Worm (Caenorhabditis elegans): ENCODE data around the gene cutl-4.

The cutl-4 gene

DNA sequence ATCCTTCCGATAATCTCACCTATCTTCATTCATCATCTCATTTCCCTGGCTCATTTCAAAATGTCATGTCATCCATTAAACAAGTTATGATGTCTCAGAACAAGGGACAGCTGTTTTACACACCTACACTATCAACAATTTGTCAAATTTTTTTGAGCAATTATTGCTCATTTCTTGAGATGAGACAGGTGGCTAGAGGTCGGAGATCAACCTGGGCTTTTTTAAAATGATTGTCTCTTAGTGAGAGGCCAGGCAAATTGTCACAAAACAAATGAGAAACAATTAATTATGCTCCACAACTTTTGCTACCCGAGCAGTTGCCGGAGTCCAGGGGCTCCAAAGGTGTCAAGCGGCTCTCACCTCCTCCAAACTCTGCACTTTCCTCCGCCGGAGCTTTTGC is 10.9 kb downstream of the cutl-4 start:
- TF ChIP-seq bed-2 (GFP tag; IDR thresholded peaks at IDR 0.05): no peak
- no peak for TF ChIP-seq dpff-1 (tag; optimal IDR thresholded peaks at IDR 0.05)
- no peak for TF ChIP-seq B0261.1 (tag; optimal IDR thresholded peaks at IDR 0.05)
- no peak for TF ChIP-seq somi-1 (GFP tag; optimal IDR thresholded peaks at IDR 0.05)
- TF ChIP-seq nhr-90 (tag; optimal IDR thresholded peaks at IDR 0.05): no peak
- no peak for TF ChIP-seq K12H6.12 (tag; optimal IDR thresholded peaks at IDR 0.05)
- TF ChIP-seq hmg-20 (GFP tag; IDR thresholded peaks at IDR 0.05): no peak
- no peak for TF ChIP-seq lin-54 (GFP tag; optimal IDR thresholded peaks at IDR 0.05)
- no peak for TF ChIP-seq C06A6.2 (GFP tag; conservative IDR thresholded peaks at IDR 0.05)
- no peak for TF ChIP-seq lin-35 (GFP tag; optimal IDR thresholded peaks at IDR 0.05)
- no peak for TF ChIP-seq F57A8.1 (GFP tag; optimal IDR thresholded peaks at IDR 0.05)
- no peak for TF ChIP-seq lin-40 (tag; optimal IDR thresholded peaks at IDR 0.05)

DNA sequence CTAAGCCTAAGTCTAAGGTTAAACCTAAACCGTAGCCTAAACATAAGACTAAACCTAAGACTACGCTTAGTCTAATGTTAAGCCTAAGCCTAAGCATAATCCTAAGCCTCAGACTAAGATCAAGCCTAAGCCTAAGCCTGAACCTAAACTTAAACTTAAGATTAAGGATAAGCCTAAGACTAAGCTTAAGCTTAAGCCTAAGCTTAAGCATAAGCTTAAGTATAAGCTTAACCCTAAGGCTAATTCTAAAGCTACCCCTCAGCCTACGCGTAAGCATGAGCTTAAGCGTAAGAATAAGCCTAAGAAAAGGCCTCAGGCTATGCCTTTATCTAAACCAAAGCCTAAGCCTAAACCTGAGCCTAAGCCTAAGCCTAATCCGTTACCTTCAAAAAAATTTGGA is 11.4 kb downstream of the cutl-4 start:
- TF ChIP-seq B0336.3 (GFP tag; IDR thresholded peaks at IDR 0.05) (no peak), F55B11.4 (tag; optimal IDR thresholded peaks at IDR 0.05; ENCODE audit: borderline replicate concordance, insufficient read depth) (no peak), Y56A3A.18 (GFP tag; IDR thresholded peaks at IDR 0.05) (no peak), cebp-1 (GFP tag; IDR thresholded peaks at IDR 0.05) (no peak), cebp-1 (tag; optimal IDR thresholded peaks at IDR 0.05) (no peak), F52B5.7 (tag; optimal IDR thresholded peaks at IDR 0.05) (no peak), B0035.1 (tag; optimal IDR thresholded peaks at IDR 0.05) (no peak), egl-18 (GFP tag; IDR thresholded peaks at IDR 0.05) (no peak), snpc-1.1 (tag; optimal IDR thresholded peaks at IDR 0.05; ENCODE audit: insufficient read depth) (no peak), ceh-27 (GFP tag; optimal IDR thresholded peaks at IDR 0.05) (no peak), repo-1 (tag; optimal IDR thresholded peaks at IDR 0.05) (no peak), B0019.2 (GFP tag; conservative IDR thresholded peaks at IDR 0.05) (no peak), egrh-3 (GFP tag; IDR thresholded peaks at IDR 0.05) (no peak), ZK185.1 (tag; optimal IDR thresholded peaks at IDR 0.05; ENCODE audit: poor library complexity, severe bottlenecking) (no peak), lsl-1 (GFP tag; optimal IDR thresholded peaks at IDR 0.05) (no peak), ztf-26 (tag; optimal IDR thresholded peaks at IDR 0.05) (no peak), F23B12.7 (tag; optimal IDR thresholded peaks at IDR 0.05; ENCODE audit: insufficient read depth) (no peak)

DNA sequence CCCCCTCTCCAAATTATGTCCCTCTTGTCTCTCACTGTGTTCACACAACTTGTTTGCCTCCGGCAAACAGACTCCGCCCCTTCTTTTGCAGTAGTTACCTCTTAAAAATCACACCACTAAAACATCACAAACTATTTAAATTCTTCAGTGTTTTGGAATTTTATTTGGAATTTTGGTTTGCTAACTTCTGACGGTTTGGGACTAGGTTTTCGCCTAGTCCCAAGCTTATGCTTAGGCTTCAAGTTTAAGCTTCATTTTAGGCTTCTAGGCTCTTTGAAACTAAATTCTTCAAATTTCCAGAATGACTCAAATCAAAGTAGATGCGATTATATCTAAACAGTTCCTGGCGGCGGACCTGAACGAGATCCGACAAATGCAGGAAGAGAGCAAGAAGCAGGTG is 15.0 kb downstream of the cutl-4 start, which contains the start of gene fat-5:
TSS of gene fat-5 (plus strand) at position 301 of the 400 bp plus-strand sequence.
- TF ChIP-seq ceh-79 (tag; optimal IDR thresholded peaks at IDR 0.05) (no peak), hmg-1.2 (GFP tag; IDR thresholded peaks at IDR 0.05) (no peak), attf-6 (GFP tag; IDR thresholded peaks at IDR 0.05) (no peak), F23B12.7 (tag; optimal IDR thresholded peaks at IDR 0.05; ENCODE audit: insufficient read depth) (no peak), ztf-25 (GFP tag; IDR thresholded peaks at IDR 0.05) (no peak), sea-2 (GFP tag; IDR thresholded peaks at IDR 0.05) (no peak), rec-8 (tag; optimal IDR thresholded peaks at IDR 0.05) (no peak), F22D6.2 (tag; optimal IDR thresholded peaks at IDR 0.05) (no peak), madf-10 (tag; optimal IDR thresholded peaks at IDR 0.05) (no peak), pbrm-1 (GFP tag; IDR thresholded peaks at IDR 0.05) (no peak), F57C9.4 (tag; optimal IDR thresholded peaks at IDR 0.05) (no peak), hsf-1 (GFP tag; IDR thresholded peaks at IDR 0.05) (no peak), B0261.1 (tag; optimal IDR thresholded peaks at IDR 0.05) (no peak), ceh-100 (GFP tag; IDR thresholded peaks at IDR 0.05) (no peak), ZK185.1 (tag; optimal IDR thresholded peaks at IDR 0.05; ENCODE audit: poor library complexity, severe bottlenecking) (no peak), rpc-1 (optimal IDR thresholded peaks at IDR 0.05) (no peak), rpc-1 (tag; optimal IDR thresholded peaks at IDR 0.05) (no peak), nfya-1 (tag; optimal IDR thresholded peaks at IDR 0.05; ENCODE audit: borderline replicate concordance, insufficient read depth) (no peak)

Measured in whole organism, young adult.